Worm (Caenorhabditis elegans) whole organism, L1 larva: ENCODE data around the gene F07G6.8.
"Not testable (repeated sequence)": the region's sequence is repeated elsewhere in the genome, so short reads cannot be mapped to it uniquely, and the experiment has no call there.

Source experiments
- C16A3.4 ChIP-seq: fragments of 150-350 bp; optimal IDR thresholded peaks from 2 replicates; lab custom pipeline; 2014; ENCODE audit warnings: missing biosample characterization, missing genetic modification characterization
- aha-1 ChIP-seq: fragments of 150-350 bp; optimal IDR thresholded peaks from 2 replicates; lab custom pipeline; 2014; ENCODE audit warnings: missing biosample characterization, missing genetic modification characterization
- blmp-1 ChIP-seq: fragments of 150-350 bp; optimal IDR thresholded peaks from 2 replicates; lab custom pipeline; 2014; ENCODE audit warnings: missing biosample characterization, missing genetic modification characterization
- ceh-90 ChIP-seq: sonication (generic microtip); optimal IDR thresholded peaks from 2 replicates; lab custom pipeline; 2016; ENCODE audit warnings: missing genetic modification characterization, missing compliant biosample characterization
- ces-1 ChIP-seq: fragments of 150-350 bp; optimal IDR thresholded peaks from 2 replicates; lab custom pipeline; 2014; ENCODE audit warnings: missing biosample characterization, missing genetic modification reagents, missing genetic modification characterization
- dpl-1 ChIP-seq, 3 experiments: fragments of 150-350 bp in 2 of 3; sonication (generic microtip) in 1 of 3; optimal IDR thresholded peaks; 2 replicates each; lab custom pipeline; 2014 to 2017; ENCODE audit warnings: missing biosample characterization in 3 of 3, missing genetic modification characterization in 3 of 3, missing genetic modification reagents in 3 of 3
- dsc-1 ChIP-seq: sonication (generic microtip); optimal IDR thresholded peaks from 2 replicates; lab custom pipeline; 2016; ENCODE audit warnings: mild to moderate bottlenecking, missing genetic modification characterization, missing compliant biosample characterization
- efl-1 ChIP-seq, 4 experiments: fragments of 150-350 bp; optimal IDR thresholded peaks in 3 of 4; peaks in 1 of 4; 1 replicate in 1 of 4; 2 replicates in 3 of 4; lab custom pipeline; 2014; ENCODE audit warnings: missing biosample characterization in 2 of 4, missing genetic modification characterization in 2 of 4, missing genetic modification reagents in 2 of 4
- egl-27 ChIP-seq, 2 experiments: fragments of 150-350 bp in 1 of 2; sonication (generic microtip); optimal IDR thresholded peaks; 3 replicates each; lab custom pipeline; 2017 to 2018; ENCODE audit warnings: missing biosample characterization in 2 of 2, missing genetic modification characterization in 2 of 2, missing genetic modification reagents in 2 of 2
- elt-2 ChIP-seq: sonication (generic microtip); optimal IDR thresholded peaks from 2 replicates; lab custom pipeline; 2016; ENCODE audit warnings: missing genetic modification characterization, mild to moderate bottlenecking, inconsistent platforms, missing compliant biosample characterization, missing genetic modification reagents
- elt-3 ChIP-seq, 6 experiments: fragments of 150-350 bp in 1 of 6; sonication (generic microtip); optimal IDR thresholded peaks; 2 replicates each; lab custom pipeline; 2017 to 2018; ENCODE audit warnings: missing biosample characterization in 6 of 6, missing genetic modification characterization in 6 of 6, inconsistent platforms in 1 of 6
- fkh-4 ChIP-seq: sonication (generic microtip); optimal IDR thresholded peaks from 2 replicates; lab custom pipeline; 2016; ENCODE audit warnings: missing compliant biosample characterization, missing genetic modification characterization, borderline replicate concordance
- hlh-4 ChIP-seq: sonication (generic microtip); optimal IDR thresholded peaks from 2 replicates; lab custom pipeline; 2016; ENCODE audit warnings: mild to moderate bottlenecking, missing genetic modification characterization, missing compliant biosample characterization
- jun-1 ChIP-seq: fragments of 150-350 bp; optimal IDR thresholded peaks from 2 replicates; lab custom pipeline; 2014; ENCODE audit warnings: missing biosample characterization, missing genetic modification reagents, missing genetic modification characterization
- lin-35 ChIP-seq, 2 experiments: fragments of 150-350 bp; optimal IDR thresholded peaks; 2 replicates each; lab custom pipeline; 2014; ENCODE audit warnings: missing biosample characterization in 2 of 2, missing genetic modification characterization in 2 of 2, missing genetic modification reagents in 2 of 2
- mep-1 ChIP-seq: fragments of 150-350 bp; optimal IDR thresholded peaks from 2 replicates; lab custom pipeline; 2014; ENCODE audit warnings: missing biosample characterization, missing genetic modification characterization
- nhr-11 ChIP-seq: fragments of 150-350 bp; optimal IDR thresholded peaks from 2 replicates; lab custom pipeline; 2014; ENCODE audit warnings: missing biosample characterization, missing genetic modification characterization
- nhr-20 ChIP-seq: sonication (generic microtip); optimal IDR thresholded peaks from 2 replicates; lab custom pipeline; 2016; ENCODE audit warnings: mild to moderate bottlenecking, missing genetic modification characterization, missing compliant biosample characterization
- nhr-47 ChIP-seq: sonication (generic microtip); optimal IDR thresholded peaks from 2 replicates; lab custom pipeline; 2016; ENCODE audit warnings: mild to moderate bottlenecking, missing genetic modification characterization, moderate library complexity, missing compliant biosample characterization
- nhr-71 ChIP-seq: sonication (generic microtip); optimal IDR thresholded peaks from 2 replicates; lab custom pipeline; 2016; ENCODE audit warnings: mild to moderate bottlenecking, missing genetic modification characterization, moderate library complexity, missing compliant biosample characterization
- nhr-84 ChIP-seq: sonication (generic microtip); optimal IDR thresholded peaks from 2 replicates; lab custom pipeline; 2017; ENCODE audit warnings: missing biosample characterization, missing genetic modification characterization
- pag-3 ChIP-seq: sonication (generic microtip); optimal IDR thresholded peaks from 2 replicates; lab custom pipeline; 2017; ENCODE audit warnings: missing genetic modification characterization, mild to moderate bottlenecking, missing compliant biosample characterization, antibody characterized with exemption, borderline replicate concordance; ENCODE audit not compliant: insufficient read depth
- rnt-1 ChIP-seq: sonication (generic microtip); optimal IDR thresholded peaks from 2 replicates; lab custom pipeline; 2016; ENCODE audit warnings: mild to moderate bottlenecking, missing genetic modification characterization, moderate library complexity, missing compliant biosample characterization
- sup-37 ChIP-seq: fragments of 200-800 bp; sonication (Bioruptor generic); optimal IDR thresholded peaks from 2 replicates; lab custom pipeline; 2018; ENCODE audit warnings: mild to moderate bottlenecking, missing genetic modification characterization, missing compliant biosample characterization
- swsn-7 ChIP-seq: sonication (generic microtip); optimal IDR thresholded peaks from 2 replicates; lab custom pipeline; 2016; ENCODE audit warnings: missing genetic modification characterization, missing compliant biosample characterization
- tbx-2 ChIP-seq: sonication (generic microtip); optimal IDR thresholded peaks from 2 replicates; lab custom pipeline; 2016; ENCODE audit warnings: missing genetic modification characterization, missing compliant biosample characterization
- unc-98 ChIP-seq: fragments of 200-800 bp; sonication (Bioruptor generic); IDR thresholded peaks from 2 replicates; pipeline ENCODE4 v1.3.6; 2022; ENCODE audit warnings: missing genetic modification characterization, missing compliant biosample characterization

The F07G6.8 gene

DNA sequence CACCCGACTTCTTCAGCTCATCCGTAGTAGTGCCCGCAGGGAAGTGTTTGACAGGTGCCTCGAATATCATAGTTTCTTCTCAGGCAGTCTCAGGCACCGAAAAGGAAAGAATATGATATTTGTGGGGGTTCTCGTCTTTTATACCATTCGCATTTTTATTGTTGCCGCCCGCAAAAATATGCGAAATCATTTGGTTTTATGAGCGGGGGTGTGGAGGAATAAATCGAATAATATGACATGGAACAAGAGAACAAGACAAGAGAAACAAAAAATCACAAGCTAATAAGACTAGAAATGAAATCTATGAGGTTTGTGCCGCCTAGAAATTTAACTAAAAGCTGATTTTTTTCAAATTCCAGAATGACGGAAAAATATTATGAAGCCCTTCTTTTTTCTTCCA lies at the start of gene F07G6.8:
Gene F07G6.8, minus strand, starts transcription at position 101 of the 400 bp plus-strand sequence.
- TF ChIP-seq unc-98 (GFP tag; lab: Robert Waterston, UW) (no peak), tbx-2 (tag; lab: Kevin White, UChicago) (no peak), sup-37 (GFP tag; lab: Kevin White, UChicago) (no peak), rnt-1 (tag; lab: Kevin White, UChicago) (no peak), nhr-20 (tag; lab: Kevin White, UChicago) (no peak), hlh-4 (tag; lab: Kevin White, UChicago) (no peak), nhr-84 (tag; lab: Kevin White, UChicago) (no peak), nhr-47 (tag; lab: Kevin White, UChicago) (no peak), fkh-4 (tag; lab: Kevin White, UChicago) (no peak), ceh-90 (tag; lab: Kevin White, UChicago) (no peak), elt-2 (tag; lab: Kevin White, UChicago) (no peak), mep-1 (tag; lab: Kevin White, UChicago) (no peak), ces-1 (GFP tag; lab: Kevin White, UChicago) (no peak)

DNA sequence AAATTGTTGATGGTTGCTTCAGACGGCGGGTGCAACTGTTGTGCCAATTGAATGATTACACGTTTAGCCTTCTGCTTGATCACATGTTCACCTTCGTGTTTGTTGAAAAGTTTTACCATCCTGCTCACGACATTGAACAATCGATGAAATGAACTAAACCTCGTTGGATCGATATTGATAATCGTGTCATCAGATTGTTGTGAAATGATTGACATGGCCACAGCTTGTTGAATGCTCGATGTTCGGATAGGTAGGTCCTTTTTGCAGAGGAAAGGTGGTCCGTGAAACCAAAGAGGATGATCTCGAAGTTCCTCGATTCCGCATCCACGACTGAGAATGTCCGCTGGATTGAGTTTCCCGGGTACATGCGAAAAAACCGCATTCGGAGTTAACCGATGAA lies 49.4 kb upstream of the F07G6.8 start:
- TF ChIP-seq dpl-1 (GFP tag; optimal IDR thresholded peaks at IDR 0.05; lab: Kevin White, UChicago) (no peak), jun-1 (tag; lab: Kevin White, UChicago) (no peak), efl-1 (optimal IDR thresholded peaks at IDR 0.05; lab: Kevin White, UChicago) (no peak), efl-1 (GFP tag; optimal IDR thresholded peaks at IDR 0.05 in 1 of 2; lab: Kevin White, UChicago) (peak in 1 of 2 experiments; percentile 14), elt-3 (tag; optimal IDR thresholded peaks at IDR 0.05; lab: Kevin White, UChicago) (no peak), pag-3 (tag; lab: Kevin White, UChicago) (no peak)

DNA sequence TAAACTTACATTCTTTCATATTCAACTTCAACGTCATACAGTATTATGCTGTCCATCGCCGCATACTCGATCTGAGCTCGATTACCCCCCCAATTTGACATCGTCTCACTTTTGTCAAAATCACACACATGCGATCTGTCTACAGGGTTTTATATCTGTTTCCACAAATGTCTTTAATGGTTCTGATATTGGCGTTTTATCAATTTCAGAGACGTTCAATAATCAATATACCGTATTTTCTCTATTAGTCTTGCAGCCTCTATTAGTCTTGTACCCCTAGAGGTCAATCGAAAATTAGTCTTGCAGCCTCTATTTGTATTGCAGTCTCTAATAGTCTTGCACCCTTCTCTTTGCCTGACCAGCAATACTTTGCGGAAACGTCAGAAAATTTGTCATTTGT lies 28.2 kb upstream of the F07G6.8 start, which contains the start of gene Y75D11A.6:
Gene Y75D11A.6, minus strand, starts transcription at position 101 of the 400 bp plus-strand sequence.
- TF ChIP-seq blmp-1; egl-27 (tag; optimal IDR thresholded peaks at IDR 0.05; lab: Kevin White, UChicago); pag-3 (tag; lab: Kevin White, UChicago): not testable (repeated sequence)

DNA sequence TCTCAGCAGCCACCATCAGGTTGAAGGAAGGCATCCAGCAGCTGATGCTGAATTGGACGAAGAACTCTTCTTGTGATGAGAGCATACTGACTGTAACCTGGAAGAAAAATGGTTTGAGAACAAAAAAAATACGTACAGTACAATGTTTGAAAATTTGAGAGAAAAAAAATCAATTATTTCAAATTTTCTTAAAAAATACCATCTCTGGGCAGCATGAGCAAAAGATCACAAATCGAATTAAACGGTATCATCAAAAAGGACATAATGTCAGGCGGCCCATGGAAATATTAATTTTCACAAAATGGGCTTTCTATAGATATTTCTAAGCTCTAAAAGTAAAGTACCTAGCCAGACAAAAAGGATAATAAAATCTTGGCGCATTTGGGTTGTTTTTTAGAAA lies 25.9 kb upstream of the F07G6.8 start, which contains the start of gene Y75D11A.3:
Gene Y75D11A.3, minus strand, starts transcription at position 101 of the 400 bp plus-strand sequence.
- TF ChIP-seq nhr-20, dsc-1, C16A3.4 (tag; lab: Kevin White, UChicago): not testable (repeated sequence)

DNA sequence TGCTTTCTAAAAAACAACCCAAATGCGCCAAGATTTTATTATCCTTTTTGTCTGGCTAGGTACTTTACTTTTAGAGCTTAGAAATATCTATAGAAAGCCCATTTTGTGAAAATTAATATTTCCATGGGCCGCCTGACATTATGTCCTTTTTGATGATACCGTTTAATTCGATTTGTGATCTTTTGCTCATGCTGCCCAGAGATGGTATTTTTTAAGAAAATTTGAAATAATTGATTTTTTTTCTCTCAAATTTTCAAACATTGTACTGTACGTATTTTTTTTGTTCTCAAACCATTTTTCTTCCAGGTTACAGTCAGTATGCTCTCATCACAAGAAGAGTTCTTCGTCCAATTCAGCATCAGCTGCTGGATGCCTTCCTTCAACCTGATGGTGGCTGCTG lies 22.3 kb upstream of the F07G6.8 start, which contains the start of gene Y75D11A.2:
Gene Y75D11A.2, plus strand, starts transcription at position 301 of the 400 bp plus-strand sequence.
- not testable (repeated sequence) for TF ChIP-seq aha-1 (tag; lab: Kevin White, UChicago); lin-35 (GFP tag; optimal IDR thresholded peaks at IDR 0.05; lab: Kevin White, UChicago); sup-37 (GFP tag; lab: Kevin White, UChicago)

DNA sequence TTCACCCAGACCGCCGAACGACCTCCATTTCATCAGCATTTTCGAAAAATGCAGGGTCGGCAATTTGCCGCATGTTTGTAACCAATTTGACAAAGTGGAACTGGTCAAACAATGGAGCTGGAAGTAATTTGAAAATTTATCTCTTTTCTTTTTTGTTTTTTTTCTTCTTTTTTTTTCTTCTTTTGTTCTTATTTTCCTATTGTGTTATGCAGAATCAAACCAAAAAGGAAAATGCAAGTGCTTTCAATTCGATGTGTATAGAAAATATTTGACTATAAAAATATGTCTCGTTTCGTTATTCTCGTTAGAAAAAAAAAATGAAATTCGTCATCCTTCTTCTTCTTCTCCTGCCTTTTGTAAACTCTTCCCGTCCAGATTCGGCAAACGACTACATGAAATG lies 17.3 kb upstream of the F07G6.8 start, which contains the start of gene F07G6.10:
Gene F07G6.10, plus strand, starts transcription at position 301 of the 400 bp plus-strand sequence.
- no peak for TF ChIP-seq tbx-2 (tag; lab: Kevin White, UChicago)
- no peak for TF ChIP-seq nhr-71 (tag; lab: Kevin White, UChicago)
- no peak for TF ChIP-seq nhr-11 (tag; lab: Kevin White, UChicago)
- TF ChIP-seq swsn-7 = no peak
- TF ChIP-seq rnt-1 (tag; lab: Kevin White, UChicago) = no peak
- TF ChIP-seq fkh-4 (tag; lab: Kevin White, UChicago) = no peak
- TF ChIP-seq, all 84 proteins: peak for 0
